Worm (Caenorhabditis elegans) whole organism, L4/young adult: Measurements from ENCODE around the gene C08E3.13.

Experiments used
- W03F9.2 ChIP-seq: fragments of 150-350 bp; optimal IDR thresholded peaks from 2 replicates; lab custom pipeline; 2014; ENCODE audit warnings: missing biosample characterization, missing genetic modification characterization
- dao-5 ChIP-seq: sonication (generic microtip); optimal IDR thresholded peaks from 2 replicates; lab custom pipeline; 2016; ENCODE audit warnings: missing genotype, missing genetic modification characterization, moderate library complexity, missing compliant biosample characterization
- him-1 ChIP-seq: sonication (generic microtip); optimal IDR thresholded peaks from 2 replicates; lab custom pipeline; 2016; ENCODE audit warnings: missing genotype, missing genetic modification reagents, missing genetic modification characterization, missing compliant biosample characterization

ce11 chrII:1666025-1666424 is 33.9 kb upstream of the C08E3.13 start, which contains the start of gene srlf-29:
- no peak for TF ChIP-seq him-1
- TF ChIP-seq dao-5: no peak
- TF ChIP-seq W03F9.2 (tag; lab: Kevin White, UChicago): no peak
